Fruit fly (Drosophila melanogaster) whole organism, embryonic: Measurements from ENCODE around the gene Ppm1.

ENCODE experiments used
- CG10462 ChIP-seq: fragments of 200-800 bp; sonication (Bioruptor generic); optimal IDR thresholded peaks from 2 replicates; lab custom pipeline; 2016; ENCODE audit warnings: missing biosample characterization, missing genetic modification characterization
- CG10979 ChIP-seq: fragments of 200-800 bp; sonication (Bioruptor generic); optimal IDR thresholded peaks from 2 replicates; lab custom pipeline; 2018; ENCODE audit warnings: missing biosample characterization, mild to moderate bottlenecking, missing genetic modification characterization, moderate library complexity
- CG12104 ChIP-seq: fragments of 200-800 bp; sonication (Bioruptor generic); optimal IDR thresholded peaks from 3 replicates; lab custom pipeline; 2016; ENCODE audit warnings: missing biosample characterization, missing genetic modification characterization
- CG12391 ChIP-seq: fragments of 200-800 bp; sonication (Bioruptor generic); optimal IDR thresholded peaks from 3 replicates; lab custom pipeline; 2018; ENCODE audit warnings: missing biosample characterization, mild to moderate bottlenecking, missing genetic modification characterization, moderate library complexity
- CG15601 ChIP-seq: fragments of 200-800 bp; sonication (Bioruptor generic); optimal IDR thresholded peaks from 3 replicates; lab custom pipeline; 2019; ENCODE audit warnings: missing biosample characterization, mild to moderate bottlenecking, missing genetic modification characterization, moderate library complexity
- CG16779 ChIP-seq: fragments of 200-800 bp; sonication (Bioruptor generic); IDR thresholded peaks from 2 replicates; pipeline ENCODE4 v1.3.6; 2022; ENCODE audit warnings: missing biosample characterization, missing genetic modification characterization
- CG17568 ChIP-seq: fragments of 200-800 bp; sonication (Bioruptor generic); optimal IDR thresholded peaks from 2 replicates; lab custom pipeline; 2018; ENCODE audit warnings: missing biosample characterization, mild to moderate bottlenecking, missing genetic modification characterization, moderate library complexity
- CG17802 ChIP-seq: fragments of 200-800 bp; sonication (Bioruptor generic); optimal IDR thresholded peaks from 2 replicates; lab custom pipeline; 2018; ENCODE audit warnings: missing biosample characterization, mild to moderate bottlenecking, missing genetic modification characterization, moderate library complexity
- CG3065 ChIP-seq: fragments of 200-800 bp; sonication (Bioruptor generic); optimal IDR thresholded peaks from 2 replicates; lab custom pipeline; 2016; ENCODE audit warnings: missing biosample characterization, missing genetic modification characterization
- CG3838 ChIP-seq: fragments of 200-800 bp; sonication (Bioruptor generic); optimal IDR thresholded peaks from 3 replicates; lab custom pipeline; 2016; ENCODE audit warnings: missing biosample characterization, missing genetic modification characterization
- CG3995 ChIP-seq: fragments of 200-800 bp; sonication (Bioruptor generic); optimal IDR thresholded peaks from 3 replicates; lab custom pipeline; 2016; ENCODE audit warnings: missing biosample characterization, missing genetic modification characterization
- CG5953 ChIP-seq: fragments of 200-800 bp; sonication (Bioruptor generic); IDR thresholded peaks from 2 replicates; pipeline ENCODE4 v1.3.6; 2022; ENCODE audit warnings: missing biosample characterization, missing genetic modification characterization
- CG6254 ChIP-seq: fragments of 200-800 bp; sonication (Bioruptor generic); optimal IDR thresholded peaks from 3 replicates; lab custom pipeline; 2017; ENCODE audit warnings: mild to moderate bottlenecking, missing biosample characterization, missing genetic modification reagents, missing genetic modification characterization
- CG6654 ChIP-seq: fragments of 200-800 bp; sonication (Bioruptor generic); optimal IDR thresholded peaks from 2 replicates; lab custom pipeline; 2017; ENCODE audit warnings: missing biosample characterization, mild to moderate bottlenecking, missing genetic modification characterization
- CG7745 ChIP-seq: fragments of 200-800 bp; sonication (Bioruptor generic); optimal IDR thresholded peaks from 2 replicates; lab custom pipeline; 2018; ENCODE audit warnings: missing biosample characterization, mild to moderate bottlenecking, missing genetic modification characterization, moderate library complexity
- CG8290 ChIP-seq, 3 experiments: fragments of 200-800 bp; sonication (Bioruptor generic); optimal IDR thresholded peaks; 2 replicates each; lab custom pipeline; 2016 to 2019; ENCODE audit warnings: missing biosample characterization in 3 of 3, missing genetic modification characterization in 3 of 3, mild to moderate bottlenecking in 2 of 3, moderate library complexity in 1 of 3
- CG9727 ChIP-seq: fragments of 200-800 bp; sonication (Bioruptor generic); optimal IDR thresholded peaks from 3 replicates; lab custom pipeline; 2017; ENCODE audit warnings: missing biosample characterization, mild to moderate bottlenecking, missing genetic modification characterization
- CG9817 ChIP-seq: fragments of 200-800 bp; sonication (Bioruptor generic); optimal IDR thresholded peaks from 2 replicates; lab custom pipeline; 2018; ENCODE audit warnings: missing biosample characterization, mild to moderate bottlenecking, missing genetic modification characterization, moderate library complexity
- D ChIP-seq, 2 experiments: fragments of 200-800 bp in 1 of 2; fragments of >200 bp in 1 of 2; sonication (Bioruptor generic) in 1 of 2; optimal IDR thresholded peaks; 2 replicates in 1 of 2; 3 replicates in 1 of 2; lab custom pipeline; 2017; ENCODE audit warnings: mild to moderate bottlenecking in 1 of 2, missing biosample characterization in 1 of 2, missing genetic modification characterization in 1 of 2, missing genetic modification reagents in 1 of 2
- Dp ChIP-seq: fragments of 200-800 bp; sonication (Bioruptor generic); optimal IDR thresholded peaks from 2 replicates; lab custom pipeline; 2018; ENCODE audit warnings: missing biosample characterization, mild to moderate bottlenecking, missing genetic modification characterization, moderate library complexity
- Ets97D ChIP-seq: fragments of 200-800 bp; sonication (Bioruptor generic); optimal IDR thresholded peaks from 3 replicates; lab custom pipeline; 2016; ENCODE audit warnings: missing biosample characterization, missing genetic modification characterization
- H15 ChIP-seq: fragments of 200-800 bp; sonication (Bioruptor generic); IDR thresholded peaks from 3 replicates; pipeline ENCODE4 v1.3.6; 2022; ENCODE audit warnings: missing biosample characterization, missing genetic modification characterization
- Hr51 ChIP-seq, 2 experiments: fragments of 200-800 bp; sonication (Bioruptor generic); optimal IDR thresholded peaks; 2 replicates in 1 of 2; 3 replicates in 1 of 2; lab custom pipeline; 2016 to 2018; ENCODE audit warnings: missing biosample characterization in 2 of 2, missing genetic modification characterization in 2 of 2, mild to moderate bottlenecking in 1 of 2, moderate library complexity in 1 of 2
- Hr78 ChIP-seq, 2 experiments: fragments of 200-800 bp in 1 of 2; fragments of >200 bp in 1 of 2; sonication (Bioruptor generic) in 1 of 2; optimal IDR thresholded peaks; 2 replicates each; lab custom pipeline; 2017 to 2019; ENCODE audit warnings: missing biosample characterization in 2 of 2, missing genetic modification characterization in 2 of 2, mild to moderate bottlenecking in 1 of 2, moderate library complexity in 1 of 2
- Lpt ChIP-seq: fragments of >200 bp; optimal IDR thresholded peaks from 2 replicates; lab custom pipeline; 2018; ENCODE audit warnings: missing biosample characterization, missing genetic modification characterization
- Max ChIP-seq: fragments of 200-800 bp; sonication (Bioruptor generic); optimal IDR thresholded peaks from 2 replicates; lab custom pipeline; 2016; ENCODE audit warnings: missing biosample characterization, mild to moderate bottlenecking, missing genetic modification characterization
- Nf-YA ChIP-seq: fragments of 200-800 bp; sonication (Bioruptor generic); IDR thresholded peaks from 2 replicates; pipeline ENCODE4 v1.3.6; 2022; ENCODE audit warnings: missing biosample characterization, missing genetic modification characterization
- Opbp ChIP-seq: fragments of 200-800 bp; sonication (Bioruptor generic); IDR thresholded peaks from 3 replicates; pipeline ENCODE4 v1.3.6; 2022; ENCODE audit warnings: missing biosample characterization, missing genetic modification characterization; ENCODE audit not compliant: partially characterized antibody
- Side ChIP-seq: fragments of 200-800 bp; sonication (Bioruptor generic); optimal IDR thresholded peaks from 2 replicates; lab custom pipeline; 2016; ENCODE audit warnings: missing biosample characterization, missing genetic modification characterization
- Stat92E ChIP-seq, 3 experiments: fragments of >200 bp in 2 of 3; fragments of 200-800 bp in 1 of 3; sonication (Bioruptor generic) in 1 of 3; optimal IDR thresholded peaks; 2 replicates each; lab custom pipeline; 2017 to 2019; ENCODE audit warnings: missing biosample characterization in 3 of 3, missing genetic modification characterization in 3 of 3, mild to moderate bottlenecking in 1 of 3, moderate library complexity in 1 of 3
- Xrp1 ChIP-seq: fragments of 200-800 bp; sonication (Bioruptor generic); IDR thresholded peaks from 2 replicates; pipeline ENCODE4 v1.3.6; 2022; ENCODE audit warnings: missing biosample characterization, missing genetic modification characterization
- amos ChIP-seq: fragments of 200-800 bp; sonication (Bioruptor generic); IDR thresholded peaks from 2 replicates; pipeline ENCODE4 v1.3.6; 2022; ENCODE audit warnings: missing biosample characterization, missing genetic modification characterization; ENCODE audit not compliant: partially characterized antibody
- ara ChIP-seq: fragments of 200-800 bp; sonication (Bioruptor generic); IDR thresholded peaks from 2 replicates; pipeline ENCODE4 v1.3.6; 2022; ENCODE audit warnings: missing biosample characterization, missing genetic modification characterization
- bab2 ChIP-seq: fragments of 200-800 bp; sonication (Bioruptor generic); optimal IDR thresholded peaks from 2 replicates; lab custom pipeline; 2016; ENCODE audit warnings: missing biosample characterization, missing genetic modification characterization
- bsh ChIP-seq, 2 experiments: fragments of 200-800 bp; sonication (Bioruptor generic); optimal IDR thresholded peaks; 2 replicates each; lab custom pipeline; 2017 to 2018; ENCODE audit warnings: mild to moderate bottlenecking in 2 of 2, missing biosample characterization in 2 of 2, missing genetic modification characterization in 2 of 2, moderate library complexity in 1 of 2
- cwo ChIP-seq: fragments of 200-800 bp; sonication (Bioruptor generic); optimal IDR thresholded peaks from 3 replicates; lab custom pipeline; 2017; ENCODE audit warnings: missing biosample characterization, missing genetic modification characterization, mild to moderate bottlenecking, moderate library complexity, missing genetic modification reagents
- dmrt11E ChIP-seq: fragments of 200-800 bp; sonication (Bioruptor generic); optimal IDR thresholded peaks from 3 replicates; lab custom pipeline; 2018; ENCODE audit warnings: missing biosample characterization, mild to moderate bottlenecking, missing genetic modification characterization, moderate library complexity
- en ChIP-seq: fragments of 200-800 bp; sonication (Bioruptor generic); optimal IDR thresholded peaks from 2 replicates; lab custom pipeline; 2016; ENCODE audit warnings: missing biosample characterization, missing genetic modification characterization
- gem ChIP-seq: fragments of 200-800 bp; sonication (Bioruptor generic); optimal IDR thresholded peaks from 2 replicates; lab custom pipeline; 2019; ENCODE audit warnings: missing biosample characterization, mild to moderate bottlenecking, missing genetic modification characterization, moderate library complexity
- jing ChIP-seq: fragments of 200-800 bp; sonication (Bioruptor generic); optimal IDR thresholded peaks from 2 replicates; lab custom pipeline; 2018; ENCODE audit warnings: missing biosample characterization, mild to moderate bottlenecking, missing genetic modification characterization
- nau ChIP-seq: fragments of 200-800 bp; sonication (Bioruptor generic); optimal IDR thresholded peaks from 3 replicates; lab custom pipeline; 2017; ENCODE audit warnings: missing biosample characterization, mild to moderate bottlenecking, missing genetic modification characterization, missing genetic modification reagents
- pzg ChIP-seq: fragments of 200-800 bp; sonication (Bioruptor generic); optimal IDR thresholded peaks from 3 replicates; lab custom pipeline; 2018; ENCODE audit warnings: missing biosample characterization, mild to moderate bottlenecking, missing genetic modification characterization, moderate library complexity
- sens-2 ChIP-seq: fragments of 200-800 bp; sonication (Bioruptor generic); IDR thresholded peaks from 2 replicates; pipeline ENCODE4 v1.3.6; 2022; ENCODE audit warnings: missing biosample characterization, missing genetic modification characterization
- sna ChIP-seq: fragments of 200-800 bp; sonication (Bioruptor generic); IDR thresholded peaks from 2 replicates; pipeline ENCODE4 v1.3.6; 2022; ENCODE audit warnings: missing biosample characterization, missing genetic modification characterization; ENCODE audit not compliant: partially characterized antibody
- sqz ChIP-seq: fragments of 200-800 bp; sonication (Bioruptor generic); optimal IDR thresholded peaks from 3 replicates; lab custom pipeline; 2018; ENCODE audit warnings: missing biosample characterization, mild to moderate bottlenecking, missing genetic modification characterization
- stwl ChIP-seq: fragments of 200-800 bp; sonication (Bioruptor generic); optimal IDR thresholded peaks from 3 replicates; lab custom pipeline; 2018; ENCODE audit warnings: missing biosample characterization, mild to moderate bottlenecking, missing genetic modification characterization, moderate library complexity
- twi ChIP-seq: fragments of 200-800 bp; optimal IDR thresholded peaks from 2 replicates; lab custom pipeline; 2019; ENCODE audit warnings: missing biosample characterization, mild to moderate bottlenecking, missing genetic modification characterization, moderate library complexity
- tx ChIP-seq: fragments of 200-800 bp; sonication (Bioruptor generic); optimal IDR thresholded peaks from 2 replicates; lab custom pipeline; 2016; ENCODE audit warnings: missing biosample characterization, missing genetic modification characterization

Gene Ppm1

DNA sequence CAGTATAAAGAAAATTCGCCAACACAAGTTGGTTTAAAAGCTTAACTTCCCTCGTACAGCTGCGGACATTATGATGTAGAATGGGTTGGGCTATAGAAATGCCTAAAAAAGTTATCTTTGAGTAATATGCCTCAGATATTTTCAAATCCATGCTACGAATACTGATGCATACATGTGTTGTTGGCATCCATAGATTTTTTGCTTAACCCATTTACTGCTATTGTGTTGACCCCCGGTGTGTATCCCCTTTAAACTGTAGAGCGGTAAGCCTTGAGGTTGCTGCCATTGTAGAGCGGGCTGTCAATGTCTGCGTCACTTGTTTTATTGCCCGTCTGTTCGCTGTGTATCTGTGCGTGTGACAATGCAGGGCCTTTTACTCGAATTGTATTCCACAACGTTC, 28.2 kb upstream of the Ppm1 start (continued):
- TF ChIP-seq twi (tag; lab: Kevin White, UChicago) (no peak), Stat92E (GFP tag; optimal IDR thresholded peaks at IDR 0.05; lab: Kevin White, UChicago) (no peak), CG12104 (GFP tag; lab: Kevin White, UChicago) (no peak), cwo (GFP tag; lab: Kevin White, UChicago) (peak; percentile 75), bsh (GFP tag; optimal IDR thresholded peaks at IDR 0.05; lab: Kevin White, UChicago) (peak; percentile 17 to 68), CG6254 (GFP tag; lab: Kevin White, UChicago) (peak; percentile 38), Lpt (GFP tag; lab: Kevin White, UChicago) (no peak), amos (GFP tag; lab: Robert Waterston, UW) (no peak), D (optimal IDR thresholded peaks at IDR 0.05; lab: Kevin White, UChicago) (no peak), D (GFP tag; optimal IDR thresholded peaks at IDR 0.05; lab: Kevin White, UChicago) (peak; percentile 56), CG12391 (tag; lab: Kevin White, UChicago) (peak; percentile 68), bab2 (GFP tag; lab: Kevin White, UChicago) (peak; percentile 63), CG16779 (no peak), tx (GFP tag; lab: Kevin White, UChicago) (peak; percentile 62), nau (GFP tag; lab: Kevin White, UChicago) (peak; percentile 62), Hr51 (GFP tag; optimal IDR thresholded peaks at IDR 0.05; lab: Kevin White, UChicago) (peak; percentile 53 to 80), CG6654 (peak; percentile 28), gem (peak; percentile 77), H15 (GFP tag; lab: Robert Waterston, UW) (peak; percentile 73; the same call in 2 of the 3 replicates), CG3995 (GFP tag; lab: Kevin White, UChicago) (peak; percentile 14), Nf-YA (GFP tag; lab: Robert Waterston, UW) (peak; percentile 61), sens-2 (peak; percentile 63), stwl (tag; lab: Kevin White, UChicago) (no peak), CG9727 (GFP tag; lab: Kevin White, UChicago) (peak; percentile 58), CG8290 (GFP tag; optimal IDR thresholded peaks at IDR 0.05; lab: Kevin White, UChicago) (no peak), CG8290 (tag; optimal IDR thresholded peaks at IDR 0.05; lab: Kevin White, UChicago) (peak in 1 of 2 experiments; percentile 96), pzg (GFP tag; lab: Kevin White, UChicago) (no peak), Side (GFP tag; lab: Kevin White, UChicago) (peak; percentile 62), CG15601 (peak; percentile 7), Opbp (GFP tag; lab: Robert Waterston, UW) (no peak), ara (GFP tag; lab: Robert Waterston, UW) (peak; percentile 74), dmrt11E (peak; percentile 30), CG5953 (GFP tag; lab: Robert Waterston, UW) (no peak), CG17802 (tag; lab: Kevin White, UChicago) (peak; percentile 6), CG17568 (GFP tag; lab: Kevin White, UChicago) (peak; percentile 22), CG7745 (no peak), sna (GFP tag; lab: Robert Waterston, UW) (no peak), Xrp1 (GFP tag; lab: Robert Waterston, UW) (peak; percentile 73), CG10462 (peak; percentile 43), CG10979 (tag; lab: Kevin White, UChicago) (peak; percentile 50), CG3065 (no peak), jing (GFP tag; lab: Kevin White, UChicago) (peak; percentile 51), CG9817 (tag; lab: Kevin White, UChicago) (peak; percentile 70), Hr78 (GFP tag; optimal IDR thresholded peaks at IDR 0.05; lab: Kevin White, UChicago) (peak in 1 of 2 experiments; percentile 39), Dp (GFP tag; lab: Kevin White, UChicago) (no peak), Ets97D (GFP tag; lab: Kevin White, UChicago) (no peak), sqz (GFP tag; lab: Kevin White, UChicago) (no peak), CG3838 (GFP tag; lab: Kevin White, UChicago) (no peak), en (GFP tag; lab: Kevin White, UChicago) (no peak), Max (GFP tag; lab: Kevin White, UChicago) (peak; percentile 37)
